Worm (Caenorhabditis elegans) whole organism, L1 larva: ENCODE measurements around the gene C42D4.13.

Source experiments
- F16B12.6 ChIP-seq: fragments of 150-350 bp; optimal IDR thresholded peaks from 2 replicates; lab custom pipeline; 2014; ENCODE audit warnings: missing biosample characterization, missing genetic modification characterization
- aha-1 ChIP-seq: fragments of 150-350 bp; optimal IDR thresholded peaks from 2 replicates; lab custom pipeline; 2014; ENCODE audit warnings: missing biosample characterization, missing genetic modification characterization
- ama-1 ChIP-seq: fragments of 150-350 bp; optimal IDR thresholded peaks from 2 replicates; lab custom pipeline; 2014
- blmp-1 ChIP-seq: fragments of 150-350 bp; optimal IDR thresholded peaks from 2 replicates; lab custom pipeline; 2014; ENCODE audit warnings: missing biosample characterization, missing genetic modification characterization
- ceh-8 ChIP-seq: fragments of 200-800 bp; sonication (Bioruptor generic); optimal IDR thresholded peaks from 2 replicates; lab custom pipeline; 2018; ENCODE audit warnings: mild to moderate bottlenecking, missing genetic modification characterization, moderate library complexity, missing compliant biosample characterization
- ceh-82 ChIP-seq, 3 experiments: fragments of 150-350 bp in 1 of 3; sonication (generic microtip) in 2 of 3; optimal IDR thresholded peaks; 2 replicates each; lab custom pipeline; 2014 to 2017; ENCODE audit warnings: missing biosample characterization in 3 of 3, missing genetic modification characterization in 3 of 3
- ceh-88 ChIP-seq: fragments of 200-800 bp; sonication (Bioruptor generic); IDR thresholded peaks from 2 replicates; pipeline ENCODE4 v1.3.6; 2022; ENCODE audit warnings: missing genetic modification characterization, missing compliant biosample characterization
- ces-1 ChIP-seq: fragments of 150-350 bp; optimal IDR thresholded peaks from 2 replicates; lab custom pipeline; 2014; ENCODE audit warnings: missing biosample characterization, missing genetic modification reagents, missing genetic modification characterization
- dpl-1 ChIP-seq, 3 experiments: fragments of 150-350 bp in 2 of 3; sonication (generic microtip) in 1 of 3; optimal IDR thresholded peaks; 2 replicates each; lab custom pipeline; 2014 to 2017; ENCODE audit warnings: missing biosample characterization in 3 of 3, missing genetic modification characterization in 3 of 3, missing genetic modification reagents in 3 of 3
- efl-1 ChIP-seq, 4 experiments: fragments of 150-350 bp; optimal IDR thresholded peaks in 3 of 4; peaks in 1 of 4; 1 replicate in 1 of 4; 2 replicates in 3 of 4; lab custom pipeline; 2014; ENCODE audit warnings: missing biosample characterization in 2 of 4, missing genetic modification characterization in 2 of 4, missing genetic modification reagents in 2 of 4
- egl-13 ChIP-seq: sonication (generic microtip); optimal IDR thresholded peaks from 2 replicates; lab custom pipeline; 2016; ENCODE audit warnings: missing genotype, missing genetic modification reagents, missing genetic modification characterization, missing compliant biosample characterization
- egl-27 ChIP-seq, 2 experiments: fragments of 150-350 bp in 1 of 2; sonication (generic microtip); optimal IDR thresholded peaks; 3 replicates each; lab custom pipeline; 2017 to 2018; ENCODE audit warnings: missing biosample characterization in 2 of 2, missing genetic modification characterization in 2 of 2, missing genetic modification reagents in 2 of 2
- fkh-10 ChIP-seq: sonication (generic microtip); optimal IDR thresholded peaks from 2 replicates; lab custom pipeline; 2017; ENCODE audit warnings: missing biosample characterization, missing genetic modification reagents, missing genetic modification characterization
- fkh-8 ChIP-seq: sonication (generic microtip); optimal IDR thresholded peaks from 2 replicates; lab custom pipeline; 2016; ENCODE audit warnings: mild to moderate bottlenecking, missing genetic modification characterization, missing compliant biosample characterization
- hlh-4 ChIP-seq: sonication (generic microtip); optimal IDR thresholded peaks from 2 replicates; lab custom pipeline; 2016; ENCODE audit warnings: mild to moderate bottlenecking, missing genetic modification characterization, missing compliant biosample characterization
- hpl-2 ChIP-seq: fragments of 150-350 bp; optimal IDR thresholded peaks from 2 replicates; lab custom pipeline; 2014; ENCODE audit warnings: missing biosample characterization, missing genetic modification reagents, missing genetic modification characterization
- irx-1 ChIP-seq: sonication (generic microtip); optimal IDR thresholded peaks from 2 replicates; lab custom pipeline; 2016; ENCODE audit warnings: missing genetic modification characterization, missing compliant biosample characterization
- isw-1 ChIP-seq: fragments of 200-800 bp; sonication (Bioruptor generic); IDR thresholded peaks from 2 replicates; pipeline ENCODE4 v1.3.6; 2022; ENCODE audit warnings: missing genetic modification characterization, missing compliant biosample characterization
- jun-1 ChIP-seq: fragments of 150-350 bp; optimal IDR thresholded peaks from 2 replicates; lab custom pipeline; 2014; ENCODE audit warnings: missing biosample characterization, missing genetic modification reagents, missing genetic modification characterization
- lin-13 ChIP-seq: fragments of 150-350 bp; optimal IDR thresholded peaks from 2 replicates; lab custom pipeline; 2014; ENCODE audit warnings: missing biosample characterization, missing genetic modification reagents, missing genetic modification characterization
- lin-14 ChIP-seq: fragments of 200-800 bp; sonication (Bioruptor generic); optimal IDR thresholded peaks from 2 replicates; lab custom pipeline; 2018; ENCODE audit warnings: mild to moderate bottlenecking, missing genetic modification characterization, moderate library complexity, missing compliant biosample characterization
- lin-15B ChIP-seq: fragments of 150-350 bp; sonication (generic microtip); optimal IDR thresholded peaks from 3 replicates; lab custom pipeline; 2014; ENCODE audit warnings: missing biosample characterization, missing genetic modification characterization
- lin-39 ChIP-seq: fragments of 150-350 bp; optimal IDR thresholded peaks from 2 replicates; lab custom pipeline; 2014; ENCODE audit warnings: missing biosample characterization, missing genetic modification reagents, missing genetic modification characterization
- lir-3 ChIP-seq: sonication (generic microtip); optimal IDR thresholded peaks from 2 replicates; lab custom pipeline; 2016; ENCODE audit warnings: mild to moderate bottlenecking, missing genetic modification characterization, moderate library complexity, missing compliant biosample characterization; ENCODE audit not compliant: poor library complexity
- mep-1 ChIP-seq: fragments of 150-350 bp; optimal IDR thresholded peaks from 2 replicates; lab custom pipeline; 2014; ENCODE audit warnings: missing biosample characterization, missing genetic modification characterization
- nhr-12 ChIP-seq: sonication (generic microtip); optimal IDR thresholded peaks from 2 replicates; lab custom pipeline; 2017; ENCODE audit warnings: missing biosample characterization, missing genetic modification characterization
- nhr-20 ChIP-seq: sonication (generic microtip); optimal IDR thresholded peaks from 2 replicates; lab custom pipeline; 2016; ENCODE audit warnings: mild to moderate bottlenecking, missing genetic modification characterization, missing compliant biosample characterization
- nhr-47 ChIP-seq: sonication (generic microtip); optimal IDR thresholded peaks from 2 replicates; lab custom pipeline; 2016; ENCODE audit warnings: mild to moderate bottlenecking, missing genetic modification characterization, moderate library complexity, missing compliant biosample characterization
- nhr-77 ChIP-seq: fragments of 150-350 bp; optimal IDR thresholded peaks from 2 replicates; lab custom pipeline; 2014; ENCODE audit warnings: missing biosample characterization, missing genetic modification characterization
- nhr-84 ChIP-seq: sonication (generic microtip); optimal IDR thresholded peaks from 2 replicates; lab custom pipeline; 2017; ENCODE audit warnings: missing biosample characterization, missing genetic modification characterization
- nhr-85 ChIP-seq: sonication (generic microtip); peaks from one replicate; lab custom pipeline; 2016; ENCODE audit warnings: missing genetic modification characterization, inconsistent platforms, missing compliant biosample characterization
- nhr-90 ChIP-seq: sonication (generic microtip); optimal IDR thresholded peaks from 2 replicates; lab custom pipeline; 2016; ENCODE audit warnings: mild to moderate bottlenecking, missing genetic modification characterization, missing compliant biosample characterization; ENCODE audit not compliant: poor library complexity
- pax-3 ChIP-seq: fragments of 200-800 bp; sonication (Bioruptor generic); optimal IDR thresholded peaks from 2 replicates; lab custom pipeline; 2018; ENCODE audit warnings: mild to moderate bottlenecking, missing genetic modification characterization, moderate library complexity, missing compliant biosample characterization
- pqm-1 ChIP-seq: sonication (generic microtip); optimal IDR thresholded peaks from 3 replicates; lab custom pipeline; 2017; ENCODE audit warnings: missing biosample characterization, missing genetic modification characterization
- rnt-1 ChIP-seq: sonication (generic microtip); optimal IDR thresholded peaks from 2 replicates; lab custom pipeline; 2016; ENCODE audit warnings: mild to moderate bottlenecking, missing genetic modification characterization, moderate library complexity, missing compliant biosample characterization
- snpc-4 ChIP-seq: fragments of 150-350 bp; optimal IDR thresholded peaks from 2 replicates; lab custom pipeline; 2014; ENCODE audit warnings: missing biosample characterization, missing genetic modification characterization
- snu-23 ChIP-seq: sonication (generic microtip); optimal IDR thresholded peaks from 2 replicates; lab custom pipeline; 2016; ENCODE audit warnings: missing genetic modification characterization, missing compliant biosample characterization
- sup-37 ChIP-seq: fragments of 200-800 bp; sonication (Bioruptor generic); optimal IDR thresholded peaks from 2 replicates; lab custom pipeline; 2018; ENCODE audit warnings: mild to moderate bottlenecking, missing genetic modification characterization, missing compliant biosample characterization
- tlp-1 ChIP-seq: fragments of 150-350 bp; optimal IDR thresholded peaks from 2 replicates; lab custom pipeline; 2014; ENCODE audit warnings: missing biosample characterization, missing genetic modification characterization
- unc-130 ChIP-seq: fragments of 150-350 bp; optimal IDR thresholded peaks from 2 replicates; lab custom pipeline; 2017; ENCODE audit warnings: missing biosample characterization, missing genetic modification characterization, inconsistent platforms
- unc-30 ChIP-seq: sonication (generic microtip); optimal IDR thresholded peaks from 2 replicates; lab custom pipeline; 2017; ENCODE audit warnings: missing biosample characterization, missing genetic modification characterization
- unc-62 ChIP-seq: fragments of 150-350 bp; optimal IDR thresholded peaks from 2 replicates; lab custom pipeline; 2014; ENCODE audit warnings: missing biosample characterization, missing genetic modification reagents, missing genetic modification characterization
- unc-86 ChIP-seq: sonication (generic microtip); optimal IDR thresholded peaks from 2 replicates; lab custom pipeline; 2016; ENCODE audit warnings: missing genetic modification characterization, missing compliant biosample characterization
- unc-98 ChIP-seq: fragments of 200-800 bp; sonication (Bioruptor generic); IDR thresholded peaks from 2 replicates; pipeline ENCODE4 v1.3.6; 2022; ENCODE audit warnings: missing genetic modification characterization, missing compliant biosample characterization
- vab-15 ChIP-seq: sonication (generic microtip); optimal IDR thresholded peaks from 2 replicates; lab custom pipeline; 2017; ENCODE audit warnings: missing genotype, mild to moderate bottlenecking, missing genetic modification characterization, missing compliant biosample characterization
- xbp-1 ChIP-seq: sonication (generic microtip); optimal IDR thresholded peaks from 2 replicates; lab custom pipeline; 2016; ENCODE audit warnings: missing genetic modification characterization, missing compliant biosample characterization
- zag-1 ChIP-seq: fragments of 150-350 bp; optimal IDR thresholded peaks from 2 replicates; lab custom pipeline; 2014; ENCODE audit warnings: missing biosample characterization, missing genetic modification characterization
- ztf-4 ChIP-seq: fragments of 150-350 bp; optimal IDR thresholded peaks from 2 replicates; lab custom pipeline; 2014; ENCODE audit warnings: missing biosample characterization, missing genetic modification characterization

C42D4.13 gene

DNA sequence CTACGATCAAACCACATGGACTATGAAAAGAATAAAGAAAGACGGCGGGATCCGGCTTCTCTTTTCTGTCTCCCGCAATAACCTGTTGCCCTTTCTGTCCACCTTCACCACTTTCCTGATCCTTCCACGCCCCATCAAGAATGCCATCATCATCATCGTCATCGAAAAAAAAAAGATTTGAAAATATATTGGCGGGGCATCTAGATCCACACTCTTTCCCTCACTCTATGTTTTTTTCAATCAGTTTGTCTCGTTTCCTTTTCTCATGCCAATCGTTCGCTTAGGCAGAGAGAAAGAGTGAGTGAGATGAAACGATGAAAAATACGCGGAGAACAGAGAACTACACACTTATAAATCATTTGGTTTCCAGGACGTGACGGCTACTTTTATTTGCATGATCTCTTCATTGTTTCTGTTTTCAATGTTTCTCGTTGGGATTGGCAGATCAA, 45.7 kb upstream of the C42D4.13 start (continued):
- TF ChIP-seq mep-1 (tag; lab: Kevin White, UChicago) (peak; percentile 29), fkh-10 (GFP tag; lab: Kevin White, UChicago) (no peak), zag-1 (tag; lab: Kevin White, UChicago) (no peak), sup-37 (GFP tag; lab: Kevin White, UChicago) (no peak), ztf-4 (tag; lab: Kevin White, UChicago) (no peak), lin-39 (tag; lab: Kevin White, UChicago) (no peak), ces-1 (GFP tag; lab: Kevin White, UChicago) (no peak), ama-1 (lab: Kevin White, UChicago) (no peak), nhr-84 (tag; lab: Kevin White, UChicago) (no peak), snpc-4 (tag; lab: Kevin White, UChicago) (no peak), unc-86 (tag; lab: Kevin White, UChicago) (no peak), F16B12.6 (tag; lab: Kevin White, UChicago) (no peak), nhr-90 (tag; lab: Kevin White, UChicago) (no peak), ceh-8 (GFP tag; lab: Kevin White, UChicago) (no peak), isw-1 (GFP tag; lab: Robert Waterston, UW) (no peak), nhr-85 (tag; lab: Kevin White, UChicago) (peak; percentile 68), xbp-1 (tag; lab: Kevin White, UChicago) (no peak), unc-130 (tag; lab: Kevin White, UChicago) (no peak), egl-13 (tag; lab: Kevin White, UChicago) (no peak), blmp-1 (peak; percentile 81), ceh-82 (tag; optimal IDR thresholded peaks at IDR 0.05; lab: Kevin White, UChicago) (no peak), lin-13 (GFP tag; lab: Kevin White, UChicago) (no peak), unc-30 (tag; lab: Kevin White, UChicago) (no peak), nhr-20 (tag; lab: Kevin White, UChicago) (peak; percentile 17), unc-62 (no peak), aha-1 (tag; lab: Kevin White, UChicago) (no peak), fkh-8 (tag; lab: Kevin White, UChicago) (no peak), lin-15B (tag; lab: Kevin White, UChicago) (no peak), lir-3 (tag; lab: Kevin White, UChicago) (no peak)

DNA sequence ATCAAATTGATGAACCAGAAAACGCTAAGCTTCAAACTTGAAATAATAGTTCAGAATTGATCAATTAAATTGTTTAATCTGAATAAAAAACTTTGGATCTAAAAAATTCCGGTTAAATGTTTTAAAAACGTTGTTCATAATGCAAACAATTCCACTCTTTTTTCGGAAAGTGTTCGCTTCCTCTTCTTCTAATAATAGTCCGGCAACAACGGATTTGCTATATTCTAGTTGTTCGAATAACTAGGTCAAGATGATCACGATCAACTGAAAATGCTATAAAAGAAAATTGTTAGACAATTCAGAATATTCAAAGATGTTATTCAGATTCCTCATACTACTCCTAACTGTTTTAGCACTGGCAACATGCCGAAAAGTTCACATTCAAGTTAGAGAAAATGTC, 43.0 kb upstream of the C42D4.13 start, which contains the start of gene D2024.4:
Gene D2024.4, plus strand, starts transcription at position 301 of the 400 bp plus-strand sequence.
- TF ChIP-seq efl-1 (optimal IDR thresholded peaks at IDR 0.05; lab: Kevin White, UChicago), result no peak
- TF ChIP-seq efl-1 (GFP tag; optimal IDR thresholded peaks at IDR 0.05 in 1 of 2; lab: Kevin White, UChicago), result peak in 1 of 2 experiments; percentile 61
- TF ChIP-seq dpl-1 (GFP tag; optimal IDR thresholded peaks at IDR 0.05; lab: Kevin White, UChicago), result no peak

DNA sequence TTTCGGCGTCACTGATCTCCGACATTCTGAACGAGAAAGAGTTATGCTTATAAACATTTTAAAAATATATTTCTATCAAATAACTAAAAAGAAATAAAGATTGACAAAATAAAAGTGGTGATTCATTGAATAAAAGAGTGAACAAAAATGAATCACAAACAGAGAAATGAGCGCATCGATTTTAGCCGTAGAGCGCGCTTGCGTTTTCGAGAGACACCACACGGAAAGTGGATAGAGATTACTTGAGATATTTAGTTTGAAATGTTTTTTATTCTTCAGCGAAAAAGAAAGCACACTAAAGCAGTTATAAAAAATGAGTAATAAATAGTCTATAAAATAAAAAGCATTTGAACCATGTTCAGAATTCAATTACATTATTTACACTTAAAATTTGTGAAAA, 42.3 kb upstream of the C42D4.13 start, which contains the start of gene cap-1:
Gene cap-1, minus strand, starts transcription at position 26 of the 400 bp plus-strand sequence.
- TF ChIP-seq pqm-1 (tag; lab: Kevin White, UChicago) (no peak), snpc-4 (tag; lab: Kevin White, UChicago) (peak; percentile 46), lin-14 (GFP tag; lab: Kevin White, UChicago) (peak; percentile 87), jun-1 (tag; lab: Kevin White, UChicago) (peak; percentile 20), ztf-4 (tag; lab: Kevin White, UChicago) (no peak), irx-1 (tag; lab: Kevin White, UChicago) (peak; percentile 11), xbp-1 (tag; lab: Kevin White, UChicago) (peak; percentile 64), nhr-12 (no peak), F16B12.6 (tag; lab: Kevin White, UChicago) (peak; percentile 27), hlh-4 (tag; lab: Kevin White, UChicago) (no peak), nhr-77 (peak; percentile 49), dpl-1 (GFP tag; optimal IDR thresholded peaks at IDR 0.05; lab: Kevin White, UChicago) (peak; percentile 51 to 69 (median 57)), egl-13 (tag; lab: Kevin White, UChicago) (peak; percentile 47), rnt-1 (tag; lab: Kevin White, UChicago) (peak; percentile 77), pax-3 (no peak), nhr-84 (tag; lab: Kevin White, UChicago) (no peak), tlp-1 (tag; lab: Kevin White, UChicago) (no peak), ceh-8 (GFP tag; lab: Kevin White, UChicago) (no peak), vab-15 (tag; lab: Kevin White, UChicago) (peak; percentile 35), hpl-2 (GFP tag; lab: Kevin White, UChicago) (no peak), unc-98 (no peak), egl-27 (tag; optimal IDR thresholded peaks at IDR 0.05; lab: Kevin White, UChicago) (no peak), ceh-88 (no peak; the same call in 1 of the 2 replicates), snu-23 (GFP tag; lab: Kevin White, UChicago) (peak; percentile 80), nhr-47 (tag; lab: Kevin White, UChicago) (peak; percentile 62), nhr-90 (tag; lab: Kevin White, UChicago) (peak; percentile 31)
